Worm (Caenorhabditis elegans): ENCODE measurements around the gene fzy-1.

DNA sequence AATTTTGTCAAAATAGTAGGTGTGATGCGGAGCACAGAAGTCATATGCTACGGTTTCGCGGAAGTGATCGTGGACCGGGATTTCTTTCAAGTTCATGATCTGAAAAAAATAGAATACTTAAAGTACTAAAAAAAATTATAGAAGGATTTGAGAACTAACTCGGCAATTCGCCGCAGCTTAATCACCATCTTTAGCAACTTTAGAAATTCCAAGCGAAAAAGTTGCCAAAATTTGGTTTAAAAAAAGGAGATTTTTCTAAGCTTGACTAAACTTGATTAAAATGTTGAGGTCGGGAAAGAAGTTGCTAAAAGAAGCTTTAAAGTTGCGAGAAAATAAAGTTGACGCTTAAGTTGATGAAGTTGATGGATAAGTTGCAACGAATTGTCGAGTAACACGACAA lies 17.1 kb downstream of the fzy-1 start, which contains the start of gene ZK177.9:
- TF ChIP-seq cog-1 (tag; optimal IDR thresholded peaks at IDR 0.05) (no peak), flt-1 (GFP tag; IDR thresholded peaks at IDR 0.05) (no peak), T22C8.4 (GFP tag; IDR thresholded peaks at IDR 0.05) (no peak)

Data from whole organism, midembryonic.